Fruit fly (Drosophila melanogaster): ENCODE results near the gene CG14105.

dm6 chr3L:13457133-13457532 is 30.7 kb upstream of the CG14105 start, which contains the start of gene CG10116:
- TF ChIP-seq psq (optimal IDR thresholded peaks at IDR 0.05) (no peak), usp (GFP tag; optimal IDR thresholded peaks at IDR 0.05) (no peak), EcR (GFP tag; optimal IDR thresholded peaks at IDR 0.05) (no peak)

All from whole organism.